Worm (Caenorhabditis elegans): ENCODE measurements around the gene set-24.
"Not testable (repeated sequence)": the region's sequence is repeated elsewhere in the genome, so short reads cannot be mapped to it uniquely, and the experiment has no call there.

The set-24 gene

DNA sequence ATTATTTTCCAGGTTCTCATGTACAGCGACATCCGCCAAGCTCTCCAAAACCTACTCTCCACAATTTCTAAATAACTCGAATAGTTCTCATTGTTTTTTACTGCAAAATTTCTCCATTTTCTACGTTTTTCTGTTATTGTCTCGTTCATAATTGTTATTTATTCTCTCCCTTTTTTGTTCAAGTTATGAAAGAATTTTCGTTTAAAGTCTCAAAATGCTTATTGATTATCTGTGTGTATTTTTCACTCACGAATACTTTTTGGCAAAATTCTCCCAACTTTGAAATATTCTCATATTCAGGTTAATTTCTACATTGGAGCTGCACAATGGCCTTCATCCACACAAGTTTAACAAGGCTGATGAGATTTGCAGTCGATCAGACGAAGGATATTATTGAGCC lies 23.4 kb upstream of the set-24 start, which contains the start of gene Y57A10A.5:
Y57A10A.5 (plus strand) TSS at position 301 of the 400 bp plus-strand sequence.
- TF ChIP-seq ttx-3, ztf-16, lin-11 (tag; optimal IDR thresholded peaks at IDR 0.05): not testable (repeated sequence)

DNA sequence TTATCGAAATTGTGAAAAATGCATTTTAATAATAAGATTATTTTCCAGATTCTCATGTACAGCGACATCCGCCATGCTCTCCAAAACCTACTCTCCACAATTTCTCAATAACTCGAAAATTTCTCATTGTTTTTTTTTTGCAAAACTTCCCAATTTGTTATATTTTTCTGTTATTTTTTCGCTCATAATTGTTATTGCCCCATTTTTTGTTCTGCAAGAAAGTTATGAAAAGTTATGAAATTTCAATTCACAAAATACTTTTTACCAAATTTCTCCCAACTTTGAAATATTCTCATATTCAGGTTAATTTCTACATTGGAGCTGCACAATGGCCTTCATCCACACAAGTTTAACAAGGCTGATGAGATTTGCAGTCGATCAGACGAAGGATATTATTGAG lies 20.9 kb upstream of the set-24 start, which contains the start of gene Y57A10A.4:
Y57A10A.4 (plus strand) TSS at position 301 of the 400 bp plus-strand sequence.
- not testable (repeated sequence) for TF ChIP-seq pha-2, lim-6, ceh-9 (tag; optimal IDR thresholded peaks at IDR 0.05)

DNA sequence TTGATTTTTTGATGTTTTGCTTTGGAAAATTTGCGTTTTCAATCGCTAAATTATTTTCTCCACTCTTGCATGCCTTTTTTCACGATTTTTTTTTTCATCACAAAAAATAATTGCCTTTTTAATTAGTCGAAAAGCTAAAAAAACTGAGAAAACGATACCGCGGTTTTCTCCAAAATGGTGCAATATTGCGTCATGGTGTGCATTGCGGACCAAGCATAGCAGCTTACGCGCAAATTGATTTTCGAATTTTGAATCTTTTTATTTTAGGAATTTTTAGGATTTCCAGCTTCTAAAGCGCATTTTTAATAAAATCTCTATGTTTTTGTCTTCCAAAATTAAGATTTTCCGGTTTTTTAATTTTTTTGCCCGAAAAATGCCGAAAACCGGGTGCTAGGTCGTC lies 19.5 kb upstream of the set-24 start:
- TF ChIP-seq pat-9 (tag; optimal IDR thresholded peaks at IDR 0.05) (no peak), sox-2 (GFP tag; IDR thresholded peaks at IDR 0.05) (no peak), ceh-31 (tag; optimal IDR thresholded peaks at IDR 0.05) (no peak), tbx-7 (tag; optimal IDR thresholded peaks at IDR 0.05) (no peak), ama-1 (optimal IDR thresholded peaks at IDR 0.05) (no peak), fax-1 (tag; optimal IDR thresholded peaks at IDR 0.05) (no peak), ceh-34 (tag; optimal IDR thresholded peaks at IDR 0.05) (no peak), ceh-14 (tag; optimal IDR thresholded peaks at IDR 0.05) (no peak), ceh-24 (tag; optimal IDR thresholded peaks at IDR 0.05) (no peak), hlh-30 (tag; optimal IDR thresholded peaks at IDR 0.05; ENCODE audit: insufficient read depth) (no peak), ztf-16 (tag; optimal IDR thresholded peaks at IDR 0.05) (no peak), zip-5 (tag; optimal IDR thresholded peaks at IDR 0.05) (no peak), pag-3 (tag; optimal IDR thresholded peaks at IDR 0.05; ENCODE audit: borderline replicate concordance) (no peak), ceh-19 (GFP tag; optimal IDR thresholded peaks at IDR 0.05) (no peak), ahr-1 (tag; optimal IDR thresholded peaks at IDR 0.05) (no peak), hlh-15 (tag; optimal IDR thresholded peaks at IDR 0.05) (no peak), unc-86 (tag; optimal IDR thresholded peaks at IDR 0.05) (no peak), unc-42 (tag; optimal IDR thresholded peaks at IDR 0.05) (no peak), pros-1 (tag; optimal IDR thresholded peaks at IDR 0.05) (no peak)

DNA sequence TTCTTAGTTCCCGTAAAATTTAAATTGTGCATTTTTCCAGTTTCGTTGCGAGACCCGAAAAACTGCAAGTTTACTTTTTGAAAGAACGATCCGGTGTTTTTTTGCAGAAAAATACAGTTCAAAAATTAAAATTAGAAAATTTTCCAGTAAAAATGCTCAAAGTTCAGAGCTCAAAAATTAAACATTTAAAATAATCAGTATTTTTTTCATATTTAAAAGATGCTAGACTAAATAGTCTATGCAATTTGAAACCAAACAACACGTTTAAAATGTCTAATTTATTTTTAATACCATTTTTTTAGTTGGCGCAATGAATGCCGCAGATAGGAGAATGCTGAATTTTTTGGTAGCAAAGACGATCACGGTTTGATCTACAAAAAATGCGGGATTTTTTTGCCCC lies 16.6 kb upstream of the set-24 start, which contains the start of gene Y57A10A.2:
Y57A10A.2 (plus strand) TSS at position 301 of the 400 bp plus-strand sequence.
- TF ChIP-seq syd-9 (tag; optimal IDR thresholded peaks at IDR 0.05) = no peak
- TF ChIP-seq unc-3 (GFP tag; conservative IDR thresholded peaks at IDR 0.05) = no peak
- TF ChIP-seq unc-3 (tag; optimal IDR thresholded peaks at IDR 0.05) = no peak
- TF ChIP-seq ceh-30 (tag; optimal IDR thresholded peaks at IDR 0.05) = no peak
- TF ChIP-seq mec-3 (tag; optimal IDR thresholded peaks at IDR 0.05; ENCODE audit: borderline replicate concordance) = no peak
- TF ChIP-seq fkh-6 (tag; optimal IDR thresholded peaks at IDR 0.05) = no peak
- TF ChIP-seq ceh-9 (tag; optimal IDR thresholded peaks at IDR 0.05) = no peak
- TF ChIP-seq hlh-15 (tag; optimal IDR thresholded peaks at IDR 0.05) = no peak
- no peak for TF ChIP-seq fkh-10 (GFP tag; optimal IDR thresholded peaks at IDR 0.05)
- no peak for TF ChIP-seq ceh-22 (tag; optimal IDR thresholded peaks at IDR 0.05)
- TF ChIP-seq lin-11 (tag; optimal IDR thresholded peaks at IDR 0.05) = no peak
- TF ChIP-seq tbx-2 (tag; optimal IDR thresholded peaks at IDR 0.05) = no peak
- TF ChIP-seq pat-9 (tag; optimal IDR thresholded peaks at IDR 0.05) = no peak
- TF ChIP-seq pha-4 (tag; optimal IDR thresholded peaks at IDR 0.05) = no peak
- TF ChIP-seq ceh-34 (tag; optimal IDR thresholded peaks at IDR 0.05) = no peak
- no peak for TF ChIP-seq elt-2 (tag; optimal IDR thresholded peaks at IDR 0.05)
- TF ChIP-seq madf-2 (tag; optimal IDR thresholded peaks at IDR 0.05) = no peak

DNA sequence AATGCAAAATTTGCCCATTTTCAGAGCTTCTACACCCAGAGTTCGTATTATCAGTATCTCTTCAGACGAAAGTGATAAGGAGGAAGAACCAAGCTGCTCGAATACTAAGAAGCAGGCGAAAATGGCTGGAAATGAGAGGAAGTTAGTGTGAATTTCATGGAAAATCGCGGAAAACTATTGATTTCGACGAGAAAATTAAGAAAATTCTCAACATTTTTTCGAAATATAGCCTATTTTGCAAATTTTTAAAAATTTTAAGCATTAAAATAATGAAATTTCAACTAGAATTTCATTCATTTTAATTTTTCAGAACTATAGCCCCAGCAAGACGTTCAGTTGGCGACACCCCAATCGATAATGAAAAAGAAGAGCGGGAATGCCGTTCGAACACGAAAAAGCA lies 12.8 kb upstream of the set-24 start:
- TF ChIP-seq ceh-14 (tag; optimal IDR thresholded peaks at IDR 0.05) (no peak), hlh-6 (tag; optimal IDR thresholded peaks at IDR 0.05) (no peak), hlh-30 (tag; optimal IDR thresholded peaks at IDR 0.05; ENCODE audit: insufficient read depth) (no peak)
